Worm (Caenorhabditis elegans) whole organism, L1 larva: ENCODE data around the gene gei-14.

Experiments
- ceh-82 ChIP-seq, 3 experiments: fragments of 150-350 bp in 1 of 3; sonication (generic microtip) in 2 of 3; optimal IDR thresholded peaks; 2 replicates each; lab custom pipeline; 2014 to 2017; ENCODE audit warnings: missing biosample characterization in 3 of 3, missing genetic modification characterization in 3 of 3
- ceh-90 ChIP-seq: sonication (generic microtip); optimal IDR thresholded peaks from 2 replicates; lab custom pipeline; 2016; ENCODE audit warnings: missing genetic modification characterization, missing compliant biosample characterization
- elt-2 ChIP-seq: sonication (generic microtip); optimal IDR thresholded peaks from 2 replicates; lab custom pipeline; 2016; ENCODE audit warnings: missing genetic modification characterization, mild to moderate bottlenecking, inconsistent platforms, missing compliant biosample characterization, missing genetic modification reagents
- lin-13 ChIP-seq: fragments of 150-350 bp; optimal IDR thresholded peaks from 2 replicates; lab custom pipeline; 2014; ENCODE audit warnings: missing biosample characterization, missing genetic modification reagents, missing genetic modification characterization
- mdl-1 ChIP-seq, 2 experiments: fragments of 150-350 bp; optimal IDR thresholded peaks; 2 replicates each; lab custom pipeline; 2014 to 2017; ENCODE audit warnings: missing biosample characterization in 2 of 2, missing genetic modification characterization in 2 of 2, inconsistent platforms in 1 of 2
- mef-2 ChIP-seq: fragments of 150-350 bp; optimal IDR thresholded peaks from 2 replicates; lab custom pipeline; 2014; ENCODE audit warnings: missing biosample characterization, missing genetic modification characterization
- nhr-12 ChIP-seq: sonication (generic microtip); optimal IDR thresholded peaks from 2 replicates; lab custom pipeline; 2017; ENCODE audit warnings: missing biosample characterization, missing genetic modification characterization
- nhr-77 ChIP-seq: fragments of 150-350 bp; optimal IDR thresholded peaks from 2 replicates; lab custom pipeline; 2014; ENCODE audit warnings: missing biosample characterization, missing genetic modification characterization

DNA sequence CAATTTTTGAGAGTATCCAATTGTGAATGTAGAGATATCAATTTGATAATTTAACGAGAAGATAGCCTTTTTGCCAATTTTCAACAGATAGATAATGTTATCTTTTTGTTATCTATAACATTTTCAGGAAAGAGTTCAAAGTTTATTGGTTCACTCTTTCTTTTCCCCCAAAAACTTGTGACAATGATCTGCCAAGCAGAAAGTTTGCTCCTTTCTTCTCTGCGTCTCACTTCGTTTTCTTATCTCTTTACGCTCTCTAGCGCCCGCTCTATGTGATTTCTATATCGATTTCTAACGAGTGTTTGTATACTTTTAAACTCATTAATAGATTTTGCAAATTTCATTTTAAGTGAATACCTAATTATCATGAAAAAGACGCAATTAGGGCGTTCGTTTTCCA lies 49.6 kb downstream of the gei-14 start:
- TF ChIP-seq mef-2 = no peak
- TF ChIP-seq ceh-82 (tag; optimal IDR thresholded peaks at IDR 0.05; lab: Kevin White, UChicago) = no peak
- no peak for TF ChIP-seq nhr-12 (tag; lab: Kevin White, UChicago)
- TF ChIP-seq mdl-1 (tag; optimal IDR thresholded peaks at IDR 0.05; lab: Kevin White, UChicago) = peak in 1 of 2 experiments; percentile 29
- TF ChIP-seq lin-13 (GFP tag; lab: Kevin White, UChicago) = no peak
- TF ChIP-seq nhr-77 (tag; lab: Kevin White, UChicago) = no peak
- TF ChIP-seq ceh-90 = no peak
- peak; percentile 93 for TF ChIP-seq elt-2
